Worm (Caenorhabditis elegans): ENCODE results near the gene clec-170.

ce11 chrIV:1260474-1260873, 6.2 kb upstream of the clec-170 start:
- TF ChIP-seq ama-1 (optimal IDR thresholded peaks at IDR 0.05) (no peak), ceh-13 (GFP tag; optimal IDR thresholded peaks at IDR 0.05) (no peak), ets-7 (tag; optimal IDR thresholded peaks at IDR 0.05) (no peak), B0310.2 (tag; optimal IDR thresholded peaks at IDR 0.05) (no peak), pes-1 (GFP tag; IDR thresholded peaks at IDR 0.05) (no peak), F13C5.2 (tag; optimal IDR thresholded peaks at IDR 0.05) (no peak), hnd-1 (tag; optimal IDR thresholded peaks at IDR 0.05) (no peak), sea-1 (GFP tag; conservative IDR thresholded peaks at IDR 0.05) (no peak), aly-1 (tag; optimal IDR thresholded peaks at IDR 0.05) (no peak), scrt-1 (GFP tag; IDR thresholded peaks at IDR 0.05) (no peak), hmg-4 (GFP tag; optimal IDR thresholded peaks at IDR 0.05) (no peak)

All from whole organism, early embryonic.